Worm (Caenorhabditis elegans) whole organism, mixed stage, embryonic: ENCODE measurements around the gene ant-1.3.

Source experiments
- bed-3 ChIP-seq: fragments of 200-800 bp; sonication (Bioruptor generic); optimal IDR thresholded peaks from 3 replicates; lab custom pipeline; 2018; ENCODE audit warnings: mild to moderate bottlenecking, missing genetic modification characterization, moderate library complexity, missing compliant biosample characterization
- ceh-39 ChIP-seq: fragments of 150-350 bp; optimal IDR thresholded peaks from 2 replicates; lab custom pipeline; 2014; ENCODE audit warnings: missing biosample characterization, missing genetic modification characterization
- nhr-237 ChIP-seq: fragments of 150-350 bp; optimal IDR thresholded peaks from 2 replicates; lab custom pipeline; 2014; ENCODE audit warnings: missing biosample characterization, missing genetic modification characterization
- snpc-4 ChIP-seq: fragments of 150-350 bp; optimal IDR thresholded peaks from 2 replicates; lab custom pipeline; 2014; ENCODE audit warnings: missing biosample characterization, missing genetic modification characterization
- sptf-1 ChIP-seq: sonication (generic microtip); optimal IDR thresholded peaks from 2 replicates; lab custom pipeline; 2017; ENCODE audit warnings: mild to moderate bottlenecking, missing genetic modification characterization, moderate library complexity, missing compliant biosample characterization

- TF ChIP-seq sptf-1 (no peak), snpc-4 (tag; lab: Kevin White, UChicago) (no peak), ceh-39 (tag; lab: Kevin White, UChicago) (no peak), nhr-237 (tag; lab: Kevin White, UChicago) (no peak), bed-3 (GFP tag; lab: Kevin White, UChicago) (no peak)
Observed at ce11 chrIV:9675572-9675971, 33.5 kb downstream of the ant-1.3 start, which contains the start of gene nhr-34.
